Worm (Caenorhabditis elegans): ENCODE results near the gene laf-1.

DNA sequence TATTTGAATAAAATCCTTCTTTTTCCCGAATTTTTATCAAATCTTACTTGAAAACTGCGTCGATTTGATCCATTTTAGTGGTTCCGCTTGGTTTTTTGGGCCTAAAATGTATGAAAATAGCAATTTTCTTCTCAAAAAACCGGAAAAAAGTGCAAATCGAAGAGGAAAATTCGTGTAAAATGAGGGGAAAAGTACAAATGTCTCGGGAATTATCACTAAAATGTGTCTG lies 53.9 kb downstream of the laf-1 start, which contains the start of gene Y71H2AM.11:
- no peak for TF ChIP-seq skn-1 (tag; optimal IDR thresholded peaks at IDR 0.05)
- no peak for TF ChIP-seq nhr-42 (GFP tag; IDR thresholded peaks at IDR 0.05)

All from whole organism, L4 larva.